Worm (Caenorhabditis elegans) whole organism, mixed stage, embryonic: Measurements from ENCODE around the gene des-2.

ENCODE experiments used
- M03D4.4 ChIP-seq: sonication (generic microtip); optimal IDR thresholded peaks from 2 replicates; lab custom pipeline; 2017; ENCODE audit warnings: mild to moderate bottlenecking, missing genetic modification characterization, missing compliant biosample characterization
- bed-3 ChIP-seq: fragments of 200-800 bp; sonication (Bioruptor generic); optimal IDR thresholded peaks from 3 replicates; lab custom pipeline; 2018; ENCODE audit warnings: mild to moderate bottlenecking, missing genetic modification characterization, moderate library complexity, missing compliant biosample characterization
- blmp-1 ChIP-seq: fragments of 150-350 bp; optimal IDR thresholded peaks from 2 replicates; lab custom pipeline; 2014; ENCODE audit warnings: missing biosample characterization, missing genetic modification characterization
- ceh-39 ChIP-seq: fragments of 150-350 bp; optimal IDR thresholded peaks from 2 replicates; lab custom pipeline; 2014; ENCODE audit warnings: missing biosample characterization, missing genetic modification characterization
- ceh-43 ChIP-seq: fragments of 200-800 bp; sonication (Bioruptor generic); optimal IDR thresholded peaks from 2 replicates; lab custom pipeline; 2018; ENCODE audit warnings: mild to moderate bottlenecking, missing genetic modification characterization, moderate library complexity, missing compliant biosample characterization
- ceh-83 ChIP-seq: fragments of 200-800 bp; sonication (Bioruptor generic); optimal IDR thresholded peaks from 2 replicates; lab custom pipeline; 2018; ENCODE audit warnings: mild to moderate bottlenecking, missing genetic modification characterization, missing compliant biosample characterization
- ces-1 ChIP-seq: fragments of 150-350 bp; optimal IDR thresholded peaks from 2 replicates; lab custom pipeline; 2014; ENCODE audit warnings: missing biosample characterization, missing genetic modification reagents, missing genetic modification characterization
- cnd-1 ChIP-seq: fragments of 200-800 bp; sonication (Bioruptor generic); optimal IDR thresholded peaks from 2 replicates; lab custom pipeline; 2018; ENCODE audit warnings: mild to moderate bottlenecking, missing genetic modification characterization, missing compliant biosample characterization
- drap-1 ChIP-seq: fragments of 200-800 bp; sonication (Bioruptor generic); optimal IDR thresholded peaks from 3 replicates; lab custom pipeline; 2018; ENCODE audit warnings: mild to moderate bottlenecking, missing genetic modification characterization, missing compliant biosample characterization
- elt-1 ChIP-seq: sonication (generic microtip); optimal IDR thresholded peaks from 2 replicates; lab custom pipeline; 2017; ENCODE audit warnings: missing genetic modification characterization, mild to moderate bottlenecking, missing compliant biosample characterization, antibody characterized with exemption, moderate library complexity, borderline replicate concordance; ENCODE audit not compliant: insufficient read depth
- elt-3 ChIP-seq: fragments of 150-350 bp; optimal IDR thresholded peaks from 2 replicates; lab custom pipeline; 2014; ENCODE audit warnings: missing biosample characterization, missing genetic modification characterization
- flh-1 ChIP-seq: fragments of 200-800 bp; sonication (Bioruptor generic); optimal IDR thresholded peaks from 2 replicates; lab custom pipeline; 2018; ENCODE audit warnings: mild to moderate bottlenecking, missing genetic modification characterization, moderate library complexity, missing compliant biosample characterization
- hlh-1 ChIP-seq: fragments of 150-350 bp; optimal IDR thresholded peaks from 2 replicates; lab custom pipeline; 2014; ENCODE audit warnings: missing biosample characterization, missing genetic modification reagents, missing genetic modification characterization
- lin-32 ChIP-seq: fragments of 200-800 bp; sonication (Bioruptor generic); optimal IDR thresholded peaks from 2 replicates; lab custom pipeline; 2018; ENCODE audit warnings: mild to moderate bottlenecking, missing genetic modification characterization, missing compliant biosample characterization
- lsy-2 ChIP-seq: fragments of 150-350 bp; optimal IDR thresholded peaks from 2 replicates; lab custom pipeline; 2014; ENCODE audit warnings: missing biosample characterization, missing genetic modification characterization
- mab-5 ChIP-seq: fragments of 150-350 bp; optimal IDR thresholded peaks from 2 replicates; lab custom pipeline; 2014; ENCODE audit warnings: missing biosample characterization, missing genetic modification characterization
- mls-2 ChIP-seq: sonication (generic microtip); optimal IDR thresholded peaks from 2 replicates; lab custom pipeline; 2016; ENCODE audit warnings: mild to moderate bottlenecking, missing genetic modification characterization, moderate library complexity, missing compliant biosample characterization
- nhr-12 ChIP-seq: fragments of 150-350 bp; optimal IDR thresholded peaks from 2 replicates; lab custom pipeline; 2014; ENCODE audit warnings: missing biosample characterization, missing genetic modification characterization
- nhr-2 ChIP-seq: fragments of 150-350 bp; optimal IDR thresholded peaks from 2 replicates; lab custom pipeline; 2014; ENCODE audit warnings: missing biosample characterization, missing genetic modification characterization
- nhr-237 ChIP-seq: fragments of 150-350 bp; optimal IDR thresholded peaks from 2 replicates; lab custom pipeline; 2014; ENCODE audit warnings: missing biosample characterization, missing genetic modification characterization
- nhr-28 ChIP-seq: fragments of 150-350 bp; optimal IDR thresholded peaks from 2 replicates; lab custom pipeline; 2014; ENCODE audit warnings: missing biosample characterization, missing genetic modification characterization
- nhr-76 ChIP-seq: sonication (generic microtip); optimal IDR thresholded peaks from 2 replicates; lab custom pipeline; 2017; ENCODE audit warnings: missing biosample characterization, missing genetic modification characterization
- pha-4 ChIP-seq: fragments of 150-350 bp; optimal IDR thresholded peaks from 2 replicates; lab custom pipeline; 2018; ENCODE audit warnings: missing biosample characterization, missing genetic modification reagents, missing genetic modification characterization
- sem-2 ChIP-seq: fragments of 200-800 bp; sonication (Bioruptor generic); optimal IDR thresholded peaks from 2 replicates; lab custom pipeline; 2018; ENCODE audit warnings: mild to moderate bottlenecking, missing genetic modification characterization, missing compliant biosample characterization
- snpc-4 ChIP-seq: fragments of 150-350 bp; optimal IDR thresholded peaks from 2 replicates; lab custom pipeline; 2014; ENCODE audit warnings: missing biosample characterization, missing genetic modification characterization
- unc-120 ChIP-seq: sonication (generic microtip); optimal IDR thresholded peaks from 2 replicates; lab custom pipeline; 2017; ENCODE audit warnings: missing genetic modification characterization, missing compliant biosample characterization; ENCODE audit not compliant: poor library complexity, severe bottlenecking
- unc-39 ChIP-seq: fragments of 150-350 bp; optimal IDR thresholded peaks from 2 replicates; lab custom pipeline; 2014; ENCODE audit warnings: missing biosample characterization, missing genetic modification characterization
- unc-62 ChIP-seq: fragments of 150-350 bp; optimal IDR thresholded peaks from 2 replicates; lab custom pipeline; 2014; ENCODE audit warnings: missing biosample characterization, missing genetic modification reagents, missing genetic modification characterization
- zip-8 ChIP-seq: fragments of 150-350 bp; optimal IDR thresholded peaks from 2 replicates; lab custom pipeline; 2014; ENCODE audit warnings: missing biosample characterization, missing genetic modification characterization

des-2 gene

ce11 chrV:11415059-11415458 lies 6.4 kb downstream of the des-2 start, which contains the start of gene deg-3:
Gene deg-3, minus strand, starts transcription at chrV:11415159.
- TF ChIP-seq snpc-4 (tag; lab: Kevin White, UChicago) (no peak), unc-120 (tag; lab: Kevin White, UChicago) (no peak), nhr-237 (no peak), mls-2 (tag; lab: Kevin White, UChicago) (no peak), elt-3 (tag; lab: Kevin White, UChicago) (no peak), mab-5 (no peak)

- TF ChIP-seq blmp-1 (tag; lab: Kevin White, UChicago), result no peak
- TF ChIP-seq elt-3 (tag; lab: Kevin White, UChicago), result no peak
- no peak for TF ChIP-seq pha-4 (tag; lab: Kevin White, UChicago)
- TF ChIP-seq ceh-83, result no peak
- no peak for TF ChIP-seq ceh-43 (GFP tag; lab: Kevin White, UChicago)
- TF ChIP-seq mab-5, result no peak
- TF ChIP-seq sem-2, result no peak
These were observed 9.4 kb downstream of the des-2 start for ce11 chrV:11412125-11412524.

ce11 chrV:11410902-11411561 lies 10.5 kb downstream of the des-2 start, which contains the start of the genes K03B8.8 and grl-3:
Gene K03B8.8, minus strand, starts transcription at chrV:11411002.
Gene grl-3, plus strand, starts transcription at chrV:11411511.
- TF ChIP-seq blmp-1 (tag; lab: Kevin White, UChicago) (no peak), cnd-1 (tag; lab: Kevin White, UChicago) (no peak), nhr-76 (tag; lab: Kevin White, UChicago) (no peak)

ce11 chrV:11407251-11407650 lies 14.3 kb downstream of the des-2 start, which contains the start of gene K03B8.6:
Gene K03B8.6, plus strand, starts transcription at chrV:11407584.
- TF ChIP-seq M03D4.4 (tag; lab: Kevin White, UChicago) (no peak), nhr-2 (tag; lab: Kevin White, UChicago) (no peak), nhr-28 (tag; lab: Kevin White, UChicago) (no peak), ceh-83 (no peak), ceh-39 (tag; lab: Kevin White, UChicago) (no peak), zip-8 (tag; lab: Kevin White, UChicago) (no peak), elt-3 (tag; lab: Kevin White, UChicago) (no peak), bed-3 (GFP tag; lab: Kevin White, UChicago) (no peak), lin-32 (GFP tag; lab: Kevin White, UChicago) (no peak), unc-120 (tag; lab: Kevin White, UChicago) (no peak), ces-1 (GFP tag; lab: Kevin White, UChicago) (no peak), nhr-12 (no peak), unc-62 (no peak), drap-1 (GFP tag; lab: Kevin White, UChicago) (no peak), snpc-4 (tag; lab: Kevin White, UChicago) (no peak), unc-39 (tag; lab: Kevin White, UChicago) (no peak), ceh-43 (GFP tag; lab: Kevin White, UChicago) (no peak), flh-1 (no peak), nhr-76 (tag; lab: Kevin White, UChicago) (no peak), nhr-237 (no peak)

ce11 chrV:11403702-11404101 lies 17.8 kb downstream of the des-2 start:
- no peak for TF ChIP-seq drap-1 (GFP tag; lab: Kevin White, UChicago)
- no peak for TF ChIP-seq nhr-237
- no peak for TF ChIP-seq M03D4.4 (tag; lab: Kevin White, UChicago)
- TF ChIP-seq sem-2, result no peak
- TF ChIP-seq unc-62, result no peak
- TF ChIP-seq lsy-2, result no peak
- TF ChIP-seq ceh-83, result no peak
- TF ChIP-seq flh-1, result no peak
- TF ChIP-seq mls-2 (tag; lab: Kevin White, UChicago), result no peak
- TF ChIP-seq ceh-39 (tag; lab: Kevin White, UChicago), result no peak
- no peak for TF ChIP-seq elt-1 (tag; lab: Kevin White, UChicago)
- TF ChIP-seq nhr-2 (tag; lab: Kevin White, UChicago), result no peak
- TF ChIP-seq bed-3 (GFP tag; lab: Kevin White, UChicago), result no peak
- TF ChIP-seq nhr-12, result no peak
- TF ChIP-seq hlh-1 (tag; lab: Kevin White, UChicago), result no peak
